Worm (Caenorhabditis elegans) whole organism, L3 larva: Measurements from ENCODE around the gene C03G6.6.

Source experiments
- R02D3.7 ChIP-seq: fragments of 150-350 bp; optimal IDR thresholded peaks from 2 replicates; lab custom pipeline; 2014; ENCODE audit warnings: missing biosample characterization, missing genetic modification characterization
- ama-1 ChIP-seq: fragments of 150-350 bp; optimal IDR thresholded peaks from 2 replicates; lab custom pipeline; 2018
- lin-39 ChIP-seq: fragments of 150-350 bp; optimal IDR thresholded peaks from 2 replicates; lab custom pipeline; 2018; ENCODE audit warnings: missing biosample characterization, missing genetic modification reagents, missing genetic modification characterization
- mdl-1 ChIP-seq: fragments of 150-350 bp; optimal IDR thresholded peaks from 2 replicates; lab custom pipeline; 2014; ENCODE audit warnings: missing biosample characterization, missing genetic modification characterization
- nhr-11 ChIP-seq: fragments of 150-350 bp; optimal IDR thresholded peaks from 2 replicates; lab custom pipeline; 2014; ENCODE audit warnings: missing biosample characterization, missing genetic modification characterization
- nhr-12 ChIP-seq: fragments of 150-350 bp; optimal IDR thresholded peaks from 2 replicates; lab custom pipeline; 2014; ENCODE audit warnings: missing biosample characterization, missing genetic modification characterization
- nhr-67 ChIP-seq: fragments of 150-350 bp; optimal IDR thresholded peaks from 2 replicates; lab custom pipeline; 2014; ENCODE audit warnings: missing biosample characterization, missing genetic modification characterization
- nhr-76 ChIP-seq: fragments of 150-350 bp; sonication (generic microtip); optimal IDR thresholded peaks from 5 replicates; lab custom pipeline; 2014; ENCODE audit warnings: missing biosample characterization, missing genetic modification characterization
- tbx-2 ChIP-seq: sonication (generic microtip); optimal IDR thresholded peaks from 2 replicates; lab custom pipeline; 2016; ENCODE audit warnings: mild to moderate bottlenecking, missing genetic modification characterization, missing compliant biosample characterization
- unc-39 ChIP-seq: sonication (generic microtip); optimal IDR thresholded peaks from 4 replicates; lab custom pipeline; 2017; ENCODE audit warnings: missing biosample characterization, missing genetic modification characterization
- zag-1 ChIP-seq: fragments of 150-350 bp; optimal IDR thresholded peaks from 2 replicates; lab custom pipeline; 2014; ENCODE audit warnings: missing biosample characterization, missing genetic modification characterization
- ztf-11 ChIP-seq: fragments of 150-350 bp; optimal IDR thresholded peaks from 2 replicates; lab custom pipeline; 2014; ENCODE audit warnings: missing biosample characterization, missing genetic modification characterization

ce11 chrV:7389771-7390170 is 32.5 kb downstream of the C03G6.6 start, which contains the start of gene C02H6.1:
- TF ChIP-seq ztf-11, result no peak
- no peak for TF ChIP-seq nhr-12
- no peak for TF ChIP-seq zag-1
- no peak for TF ChIP-seq nhr-11 (tag; lab: Kevin White, UChicago)
- TF ChIP-seq ama-1, result no peak
- no peak for TF ChIP-seq mdl-1 (tag; lab: Kevin White, UChicago)
- TF ChIP-seq lin-39 (tag; lab: Kevin White, UChicago), result no peak
- no peak for TF ChIP-seq tbx-2 (tag; lab: Kevin White, UChicago)
- no peak for TF ChIP-seq unc-39 (tag; lab: Kevin White, UChicago)
- TF ChIP-seq R02D3.7 (tag; lab: Kevin White, UChicago), result no peak
- TF ChIP-seq nhr-76 (tag; lab: Kevin White, UChicago), result no peak
- no peak for TF ChIP-seq nhr-67 (tag; lab: Kevin White, UChicago)
